Fruit fly (Drosophila melanogaster) whole organism, embryonic: ENCODE data around the gene aralar1.

Experiments used
- CG17359 ChIP-seq: fragments of 200-800 bp; sonication (Bioruptor generic); optimal IDR thresholded peaks from 3 replicates; lab custom pipeline; 2018; ENCODE audit warnings: missing biosample characterization, mild to moderate bottlenecking, missing genetic modification characterization, moderate library complexity
- pita ChIP-seq: fragments of 200-800 bp; sonication (Bioruptor generic); optimal IDR thresholded peaks from 2 replicates; lab custom pipeline; 2017; ENCODE audit warnings: missing biosample characterization, mild to moderate bottlenecking, missing genetic modification characterization
- usp ChIP-seq: fragments of >200 bp; optimal IDR thresholded peaks from 2 replicates; lab custom pipeline; 2017; ENCODE audit warnings: missing biosample characterization, missing genetic modification characterization

dm6 chr3R:30500226-30500625 is 44.6 kb upstream of the aralar1 start, which contains the start of gene PH4alphaNE1:
- no peak for TF ChIP-seq usp (GFP tag; lab: Kevin White, UChicago)
- no peak for TF ChIP-seq pita (GFP tag; lab: Kevin White, UChicago)
- no peak for TF ChIP-seq CG17359 (tag; lab: Kevin White, UChicago)
